Worm (Caenorhabditis elegans): Measurements from ENCODE around the gene nphp-2.
A peak's percentile ranks its signal among the peaks of the same experiment; 100 is the strongest.

Gene nphp-2

ce11 chrV:1862954-1863353 is 32.6 kb upstream of the nphp-2 start:
- TF ChIP-seq pat-9 (tag; optimal IDR thresholded peaks at IDR 0.05) (no peak), unc-42 (tag; optimal IDR thresholded peaks at IDR 0.05) (peak; percentile 78)

- no peak for TF ChIP-seq rnt-1 (tag; optimal IDR thresholded peaks at IDR 0.05)
- no peak for TF ChIP-seq ceh-2 (tag; optimal IDR thresholded peaks at IDR 0.05)
- no peak for TF ChIP-seq che-1 (tag; optimal IDR thresholded peaks at IDR 0.05)
- TF ChIP-seq tbx-7 (tag; optimal IDR thresholded peaks at IDR 0.05) = no peak
- no peak for TF ChIP-seq Y22D7AL.16 (tag; optimal IDR thresholded peaks at IDR 0.05)
- peak; percentile 86 for TF ChIP-seq nfya-1 (tag; optimal IDR thresholded peaks at IDR 0.05)
- TF ChIP-seq ceh-45 (GFP tag; IDR thresholded peaks at IDR 0.05) = no peak
Observed at ce11 chrV:1864997-1865396, 30.6 kb upstream of the nphp-2 start.

- TF ChIP-seq ceh-48 (tag; optimal IDR thresholded peaks at IDR 0.05) (no peak), hlh-6 (tag; optimal IDR thresholded peaks at IDR 0.05) (no peak), K02D7.2 (tag; optimal IDR thresholded peaks at IDR 0.05) (no peak)
Observed at ce11 chrV:1868025-1868424, 27.6 kb upstream of the nphp-2 start.

- TF ChIP-seq npax-4 (tag; optimal IDR thresholded peaks at IDR 0.05) (no peak), ceh-2 (tag; optimal IDR thresholded peaks at IDR 0.05) (peak; percentile 70), ceh-9 (tag; optimal IDR thresholded peaks at IDR 0.05) (no peak), Y22D7AL.16 (tag; optimal IDR thresholded peaks at IDR 0.05) (peak; percentile 62), sdc-2 (tag; optimal IDR thresholded peaks at IDR 0.05) (peak; percentile 30), zip-5 (tag; optimal IDR thresholded peaks at IDR 0.05) (no peak), ceh-24 (tag; optimal IDR thresholded peaks at IDR 0.05) (peak; percentile 19), ceh-30 (tag; optimal IDR thresholded peaks at IDR 0.05) (peak; percentile 67), ttx-3 (tag; optimal IDR thresholded peaks at IDR 0.05) (peak; percentile 31), ceh-45 (GFP tag; IDR thresholded peaks at IDR 0.05) (peak; percentile 56; the same call in 1 of the 2 replicates), fax-1 (tag; optimal IDR thresholded peaks at IDR 0.05) (peak; percentile 37), ceh-22 (tag; optimal IDR thresholded peaks at IDR 0.05) (no peak), T23F11.4 (GFP tag; optimal IDR thresholded peaks at IDR 0.05) (peak; percentile 27), nhr-232 (tag; optimal IDR thresholded peaks at IDR 0.05) (peak; percentile 4), lim-6 (tag; optimal IDR thresholded peaks at IDR 0.05) (peak; percentile 28), hlh-8 (tag; optimal IDR thresholded peaks at IDR 0.05) (no peak), ceh-34 (tag; optimal IDR thresholded peaks at IDR 0.05) (peak; percentile 68), ceh-31 (tag; optimal IDR thresholded peaks at IDR 0.05) (peak; percentile 80), fkh-6 (tag; optimal IDR thresholded peaks at IDR 0.05) (peak; percentile 12), F13H6.1 (tag; optimal IDR thresholded peaks at IDR 0.05) (no peak), unc-42 (tag; optimal IDR thresholded peaks at IDR 0.05) (peak; percentile 80), ceh-6 (GFP tag; optimal IDR thresholded peaks at IDR 0.05) (no peak), ref-2 (tag; optimal IDR thresholded peaks at IDR 0.05) (peak; percentile 61), syd-9 (tag; optimal IDR thresholded peaks at IDR 0.05) (peak; percentile 45), ets-4 (tag; optimal IDR thresholded peaks at IDR 0.05) (peak; percentile 7), pros-1 (tag; optimal IDR thresholded peaks at IDR 0.05) (no peak), dve-1 (tag; optimal IDR thresholded peaks at IDR 0.05) (peak; percentile 66), pha-4 (tag; optimal IDR thresholded peaks at IDR 0.05) (no peak), nfya-1 (tag; optimal IDR thresholded peaks at IDR 0.05) (peak; percentile 83), ceh-14 (tag; optimal IDR thresholded peaks at IDR 0.05) (peak; percentile 66), fkh-10 (GFP tag; optimal IDR thresholded peaks at IDR 0.05) (peak; percentile 49), gmeb-2 (tag; optimal IDR thresholded peaks at IDR 0.05) (peak; percentile 62), sox-4 (tag; optimal IDR thresholded peaks at IDR 0.05) (peak; percentile 64), hlh-6 (tag; optimal IDR thresholded peaks at IDR 0.05) (no peak), ahr-1 (tag; optimal IDR thresholded peaks at IDR 0.05) (peak; percentile 12), sox-2 (GFP tag; IDR thresholded peaks at IDR 0.05) (no peak), madf-2 (tag; optimal IDR thresholded peaks at IDR 0.05) (peak; percentile 53), lin-11 (tag; optimal IDR thresholded peaks at IDR 0.05) (peak; percentile 40), pat-9 (tag; optimal IDR thresholded peaks at IDR 0.05) (peak; percentile 37), pag-3 (tag; optimal IDR thresholded peaks at IDR 0.05; ENCODE audit: borderline replicate concordance) (no peak), ceh-19 (GFP tag; optimal IDR thresholded peaks at IDR 0.05) (peak; percentile 63)
Observed at ce11 chrV:1868596-1869263, 26.9 kb upstream of the nphp-2 start, which contains the start of gene knl-3. Gene knl-3 (plus strand): TSS chrV:1869213.

All from whole organism, late embryonic.